Worm (Caenorhabditis elegans): ENCODE results near the gene nmy-3.

The nmy-3 gene

DNA sequence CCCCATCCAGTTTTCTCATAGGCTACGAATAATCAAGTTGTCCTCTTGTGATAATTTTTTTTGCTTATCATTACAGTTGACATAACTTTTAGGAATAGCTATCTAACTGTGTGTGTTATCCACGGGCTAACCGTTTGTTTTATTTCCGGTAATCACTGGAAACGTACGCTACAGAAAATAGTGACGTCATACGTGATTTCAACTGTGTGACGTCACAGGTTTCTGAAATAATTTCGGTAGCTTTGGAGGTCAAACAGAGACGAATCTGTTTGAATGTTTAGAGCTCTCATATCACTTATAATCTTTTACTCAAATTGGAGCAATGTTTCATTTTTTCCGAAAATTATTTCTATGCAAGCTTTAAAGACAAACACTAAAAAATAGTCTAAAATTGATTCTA, 17.4 kb upstream of the nmy-3 start (continued):
- no peak for TF ChIP-seq unc-55 (GFP tag; optimal IDR thresholded peaks at IDR 0.05)
- no peak for TF ChIP-seq lin-11 (tag; optimal IDR thresholded peaks at IDR 0.05)

DNA sequence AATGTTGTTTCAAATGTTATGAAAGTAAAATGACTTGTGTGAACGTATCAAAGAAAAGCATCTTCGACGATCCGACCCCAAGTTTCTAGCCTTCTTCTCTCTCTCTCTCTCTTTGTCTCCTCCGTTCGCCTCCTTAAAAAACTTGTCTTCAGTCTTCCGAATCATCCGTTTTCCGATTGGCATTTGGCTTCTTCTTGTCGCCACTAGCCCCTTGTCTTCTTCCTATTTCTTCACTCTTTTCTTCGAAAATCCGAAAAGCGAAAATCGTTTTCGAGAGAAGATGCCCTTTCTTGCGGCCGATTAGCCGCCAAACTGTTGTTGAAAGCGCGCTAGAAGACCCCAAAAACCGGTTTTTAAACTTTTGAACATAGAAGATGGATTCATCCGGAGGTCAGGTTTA, 15.7 kb upstream of the nmy-3 start:
- no peak for TF ChIP-seq syd-9 (tag; optimal IDR thresholded peaks at IDR 0.05)
- TF ChIP-seq ama-1 (optimal IDR thresholded peaks at IDR 0.05) = peak; percentile 25
- no peak for TF ChIP-seq sdc-2 (tag; optimal IDR thresholded peaks at IDR 0.05)
- no peak for TF ChIP-seq T23F11.4 (GFP tag; optimal IDR thresholded peaks at IDR 0.05)

DNA sequence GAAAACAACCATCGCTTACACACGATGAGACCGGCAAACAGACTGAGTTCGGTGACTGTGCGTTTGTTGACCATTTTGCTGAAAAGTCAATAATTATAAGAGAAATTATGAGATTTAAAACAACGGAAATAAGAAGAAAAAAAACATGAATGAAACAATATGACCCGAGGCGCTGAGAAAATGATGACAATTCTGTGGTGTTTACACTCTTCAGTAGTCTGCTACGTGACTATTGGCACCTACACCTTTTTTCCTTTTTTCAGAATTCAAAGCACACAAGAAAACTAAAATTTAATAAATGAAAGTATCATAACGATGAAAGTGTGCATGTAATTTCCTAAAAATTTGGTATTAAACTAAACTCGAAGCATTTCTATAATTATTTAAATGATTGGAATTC, 14.6 kb upstream of the nmy-3 start, which contains the start of gene Y11D7A.10:
Y11D7A.10 (minus strand) TSS at position 82 of the 400 bp plus-strand sequence.
- no peak for TF ChIP-seq hlh-13 (GFP tag; optimal IDR thresholded peaks at IDR 0.05)
- TF ChIP-seq ceh-48 (tag; optimal IDR thresholded peaks at IDR 0.05) = no peak
- no peak for TF ChIP-seq fkh-10 (GFP tag; optimal IDR thresholded peaks at IDR 0.05)
- TF ChIP-seq pat-9 (tag; optimal IDR thresholded peaks at IDR 0.05) = no peak
- no peak for TF ChIP-seq eyg-1 (tag; optimal IDR thresholded peaks at IDR 0.05)
- no peak for TF ChIP-seq ceh-30 (tag; optimal IDR thresholded peaks at IDR 0.05)
- TF ChIP-seq zip-5 (tag; optimal IDR thresholded peaks at IDR 0.05) = no peak
- no peak for TF ChIP-seq hlh-8 (tag; optimal IDR thresholded peaks at IDR 0.05)
- no peak for TF ChIP-seq ceh-19 (GFP tag; optimal IDR thresholded peaks at IDR 0.05)
- no peak for TF ChIP-seq ref-2 (tag; optimal IDR thresholded peaks at IDR 0.05)
- TF ChIP-seq unc-42 (tag; optimal IDR thresholded peaks at IDR 0.05) = no peak
- no peak for TF ChIP-seq dmd-4 (tag; optimal IDR thresholded peaks at IDR 0.05; ENCODE audit: borderline replicate concordance)
- TF ChIP-seq sdc-2 (tag; optimal IDR thresholded peaks at IDR 0.05) = no peak
- TF ChIP-seq ets-4 (tag; optimal IDR thresholded peaks at IDR 0.05) = no peak
- TF ChIP-seq pqm-1 (tag; optimal IDR thresholded peaks at IDR 0.05) = no peak

DNA sequence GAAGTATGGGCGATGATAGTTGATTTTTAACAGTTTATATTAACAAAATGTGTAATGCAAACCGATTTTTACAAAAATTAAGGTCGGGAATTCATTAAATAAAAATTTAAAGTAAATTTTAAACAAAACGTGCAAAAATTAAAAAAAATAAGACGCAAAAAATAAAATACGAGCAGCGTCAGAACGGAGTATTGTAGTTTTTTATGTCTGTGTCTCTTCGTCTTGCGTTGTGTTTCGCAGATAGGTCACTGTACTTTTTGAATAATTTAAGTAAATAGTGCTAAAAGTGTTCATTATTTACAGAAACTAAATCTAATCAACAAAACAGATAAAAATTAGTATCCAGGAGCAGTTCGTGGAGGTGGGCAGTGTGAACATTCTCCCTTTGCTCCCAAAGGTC, 13.9 kb upstream of the nmy-3 start:
- TF ChIP-seq nhr-11 (tag; optimal IDR thresholded peaks at IDR 0.05) = no peak
- no peak for TF ChIP-seq lim-6 (tag; optimal IDR thresholded peaks at IDR 0.05)
- no peak for TF ChIP-seq ama-1 (optimal IDR thresholded peaks at IDR 0.05)
- no peak for TF ChIP-seq rnt-1 (tag; optimal IDR thresholded peaks at IDR 0.05)
- TF ChIP-seq tbx-7 (tag; optimal IDR thresholded peaks at IDR 0.05) = no peak
- TF ChIP-seq elt-2 (tag; optimal IDR thresholded peaks at IDR 0.05) = no peak
- no peak for TF ChIP-seq unc-42 (tag; optimal IDR thresholded peaks at IDR 0.05)
- no peak for TF ChIP-seq npax-4 (tag; optimal IDR thresholded peaks at IDR 0.05)
- TF ChIP-seq nfya-1 (tag; optimal IDR thresholded peaks at IDR 0.05) = no peak
- TF ChIP-seq sdc-2 (tag; optimal IDR thresholded peaks at IDR 0.05) = no peak
- no peak for TF ChIP-seq ceh-2 (tag; optimal IDR thresholded peaks at IDR 0.05)
- no peak for TF ChIP-seq hlh-8 (tag; optimal IDR thresholded peaks at IDR 0.05)
- no peak for TF ChIP-seq che-1 (tag; optimal IDR thresholded peaks at IDR 0.05)
- no peak for TF ChIP-seq ceh-30 (tag; optimal IDR thresholded peaks at IDR 0.05)
- no peak for TF ChIP-seq ceh-19 (GFP tag; optimal IDR thresholded peaks at IDR 0.05)
- no peak for TF ChIP-seq ceh-9 (tag; optimal IDR thresholded peaks at IDR 0.05)
- no peak for TF ChIP-seq pax-1 (tag; optimal IDR thresholded peaks at IDR 0.05)
- no peak for TF ChIP-seq pat-9 (tag; optimal IDR thresholded peaks at IDR 0.05)

DNA sequence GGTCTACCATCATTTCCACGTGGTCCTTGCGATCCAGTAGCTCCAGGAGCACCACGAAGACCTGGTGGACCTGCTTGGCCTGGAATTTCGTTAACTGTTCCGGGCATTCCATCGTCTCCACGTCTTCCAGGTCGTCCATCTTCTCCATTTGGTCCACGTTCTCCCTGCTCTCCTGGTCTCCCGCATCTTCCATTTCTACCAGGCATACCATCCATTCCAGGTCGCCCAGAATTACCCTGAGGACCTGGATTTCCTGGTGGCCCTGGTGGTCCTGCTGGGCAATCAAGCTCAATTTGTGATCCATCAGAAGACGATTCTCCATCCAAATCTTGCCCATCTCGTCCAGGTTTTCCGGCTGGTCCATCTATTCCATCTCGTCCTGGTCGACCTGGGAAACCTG, 13.5 kb upstream of the nmy-3 start:
- TF ChIP-seq gmeb-2 (tag; optimal IDR thresholded peaks at IDR 0.05) = no peak
- no peak for TF ChIP-seq syd-9 (tag; optimal IDR thresholded peaks at IDR 0.05)
- no peak for TF ChIP-seq pat-9 (tag; optimal IDR thresholded peaks at IDR 0.05)
- no peak for TF ChIP-seq fkh-6 (tag; optimal IDR thresholded peaks at IDR 0.05)
- TF ChIP-seq unc-86 (tag; optimal IDR thresholded peaks at IDR 0.05) = no peak
- TF ChIP-seq sox-2 (GFP tag; IDR thresholded peaks at IDR 0.05) = no peak
- no peak for TF ChIP-seq sdc-2 (tag; optimal IDR thresholded peaks at IDR 0.05)
- no peak for TF ChIP-seq ceh-31 (tag; optimal IDR thresholded peaks at IDR 0.05)
- peak; percentile 86 for TF ChIP-seq elt-4 (tag; optimal IDR thresholded peaks at IDR 0.05)
- TF ChIP-seq K09A11.1 (tag; optimal IDR thresholded peaks at IDR 0.05; ENCODE audit: insufficient read depth) = no peak
- TF ChIP-seq mec-3 (tag; optimal IDR thresholded peaks at IDR 0.05; ENCODE audit: borderline replicate concordance) = peak; percentile 27
- no peak for TF ChIP-seq unc-55 (GFP tag; optimal IDR thresholded peaks at IDR 0.05)
